Worm (Caenorhabditis elegans) whole organism, L1 larva: Measurements from ENCODE around the gene T03F7.6.

Experiments
- ama-1 ChIP-seq: fragments of 150-350 bp; optimal IDR thresholded peaks from 2 replicates; lab custom pipeline; 2014
- dpl-1 ChIP-seq, 3 experiments: fragments of 150-350 bp in 2 of 3; sonication (generic microtip) in 1 of 3; optimal IDR thresholded peaks; 2 replicates each; lab custom pipeline; 2014 to 2017; ENCODE audit warnings: missing biosample characterization in 3 of 3, missing genetic modification characterization in 3 of 3, missing genetic modification reagents in 3 of 3
- lin-39 ChIP-seq: fragments of 150-350 bp; optimal IDR thresholded peaks from 2 replicates; lab custom pipeline; 2014; ENCODE audit warnings: missing biosample characterization, missing genetic modification reagents, missing genetic modification characterization
- mdl-1 ChIP-seq, 2 experiments: fragments of 150-350 bp; optimal IDR thresholded peaks; 2 replicates each; lab custom pipeline; 2014 to 2017; ENCODE audit warnings: missing biosample characterization in 2 of 2, missing genetic modification characterization in 2 of 2, inconsistent platforms in 1 of 2
- nhr-237 ChIP-seq: fragments of 150-350 bp; optimal IDR thresholded peaks from 2 replicates; lab custom pipeline; 2014; ENCODE audit warnings: missing biosample characterization, missing genetic modification characterization
- skn-1 ChIP-seq: fragments of 150-350 bp; optimal IDR thresholded peaks from 2 replicates; lab custom pipeline; 2014; ENCODE audit warnings: missing biosample characterization, missing genetic modification characterization
- tlp-1 ChIP-seq: fragments of 150-350 bp; optimal IDR thresholded peaks from 2 replicates; lab custom pipeline; 2014; ENCODE audit warnings: missing biosample characterization, missing genetic modification characterization
- unc-86 ChIP-seq: sonication (generic microtip); optimal IDR thresholded peaks from 2 replicates; lab custom pipeline; 2016; ENCODE audit warnings: missing genetic modification characterization, missing compliant biosample characterization
- ztf-4 ChIP-seq: fragments of 150-350 bp; optimal IDR thresholded peaks from 2 replicates; lab custom pipeline; 2014; ENCODE audit warnings: missing biosample characterization, missing genetic modification characterization

DNA sequence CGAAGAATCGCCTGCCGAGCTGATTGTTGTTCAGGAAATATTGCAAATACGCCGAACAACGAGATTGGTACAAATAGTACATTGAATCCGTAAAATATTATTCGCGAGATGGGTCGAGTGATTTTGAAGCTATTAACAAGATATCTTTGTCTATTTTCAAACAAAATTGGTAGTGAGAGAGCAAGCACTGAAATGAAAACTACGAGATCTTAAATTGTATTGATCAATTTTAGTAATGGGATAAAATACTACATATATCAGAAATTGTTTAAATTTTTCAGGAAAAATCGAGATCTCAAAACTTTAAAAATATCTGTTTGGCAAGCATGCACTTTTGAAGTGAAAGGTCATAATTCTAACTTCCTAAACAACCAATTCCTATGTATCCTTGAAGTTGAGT is 9.7 kb downstream of the T03F7.6 start:
- no peak for TF ChIP-seq ama-1
- TF ChIP-seq dpl-1 (GFP tag; optimal IDR thresholded peaks at IDR 0.05; lab: Kevin White, UChicago), result no peak
- no peak for TF ChIP-seq unc-86 (tag; lab: Kevin White, UChicago)
- no peak for TF ChIP-seq nhr-237
- no peak for TF ChIP-seq ztf-4 (tag; lab: Kevin White, UChicago)
- no peak for TF ChIP-seq mdl-1 (tag; optimal IDR thresholded peaks at IDR 0.05; lab: Kevin White, UChicago)
- no peak for TF ChIP-seq lin-39 (tag; lab: Kevin White, UChicago)
- no peak for TF ChIP-seq skn-1 (tag; lab: Kevin White, UChicago)
- no peak for TF ChIP-seq tlp-1
